Fruit fly (Drosophila melanogaster) whole organism, pupa: ENCODE results near the gene eEF1gamma.

Source experiments
- CG10348 ChIP-seq: fragments of 200-800 bp; sonication (Bioruptor generic); IDR thresholded peaks from 2 replicates; pipeline ENCODE4 v1.3.6; 2022; ENCODE audit warnings: missing biosample characterization, missing genetic modification characterization
- CG12605 ChIP-seq: fragments of 200-800 bp; sonication (Bioruptor generic); IDR thresholded peaks from 2 replicates; pipeline ENCODE4 v1.3.6; 2022; ENCODE audit warnings: missing biosample characterization, missing genetic modification characterization
- CG14655 ChIP-seq: fragments of 200-800 bp; sonication (Bioruptor generic); optimal IDR thresholded peaks from 3 replicates; lab custom pipeline; 2017; ENCODE audit warnings: mild to moderate bottlenecking, missing biosample characterization, missing genetic modification reagents, missing genetic modification characterization
- CG17806 ChIP-seq: fragments of 200-800 bp; sonication (Bioruptor generic); optimal IDR thresholded peaks from 2 replicates; lab custom pipeline; 2018; ENCODE audit warnings: missing biosample characterization, mild to moderate bottlenecking, missing genetic modification characterization, moderate library complexity
- CG34367 ChIP-seq: fragments of 200-800 bp; sonication (Bioruptor generic); optimal IDR thresholded peaks from 2 replicates; lab custom pipeline; 2018; ENCODE audit warnings: missing biosample characterization, mild to moderate bottlenecking, missing genetic modification characterization
- CG4496 ChIP-seq: fragments of 200-800 bp; sonication (Bioruptor generic); IDR thresholded peaks from 3 replicates; pipeline ENCODE4 v1.3.6; 2022; ENCODE audit warnings: missing biosample characterization, missing genetic modification characterization
- CG8159 ChIP-seq: fragments of 200-800 bp; sonication (Bioruptor generic); optimal IDR thresholded peaks from 3 replicates; lab custom pipeline; 2018; ENCODE audit warnings: missing biosample characterization, mild to moderate bottlenecking, missing genetic modification characterization, moderate library complexity
- CG8301 ChIP-seq: fragments of 200-800 bp; sonication (Bioruptor generic); optimal IDR thresholded peaks from 2 replicates; lab custom pipeline; 2018; ENCODE audit warnings: missing biosample characterization, mild to moderate bottlenecking, missing genetic modification characterization
- CG9948 ChIP-seq: fragments of 200-800 bp; sonication (Bioruptor generic); optimal IDR thresholded peaks from 2 replicates; lab custom pipeline; 2018; ENCODE audit warnings: missing biosample characterization, mild to moderate bottlenecking, missing genetic modification characterization, moderate library complexity
- D1 ChIP-seq: fragments of 200-800 bp; sonication (Bioruptor generic); optimal IDR thresholded peaks from 2 replicates; lab custom pipeline; 2018; ENCODE audit warnings: missing biosample characterization, mild to moderate bottlenecking, missing genetic modification characterization, moderate library complexity
- EcR ChIP-seq: fragments of 200-800 bp; sonication (Bioruptor generic); optimal IDR thresholded peaks from 3 replicates; lab custom pipeline; 2019; ENCODE audit warnings: missing biosample characterization, missing genetic modification characterization, mild to moderate bottlenecking, moderate library complexity, missing genetic modification reagents
- Pif1A ChIP-seq: fragments of 200-800 bp; sonication (Bioruptor generic); optimal IDR thresholded peaks from 3 replicates; lab custom pipeline; 2016; ENCODE audit warnings: missing biosample characterization, missing genetic modification characterization
- Pif1B ChIP-seq: fragments of 200-800 bp; sonication (Bioruptor generic); optimal IDR thresholded peaks from 3 replicates; lab custom pipeline; 2016; ENCODE audit warnings: missing biosample characterization, missing genetic modification characterization
- gl ChIP-seq: fragments of 200-800 bp; sonication (Bioruptor generic); optimal IDR thresholded peaks from 2 replicates; lab custom pipeline; 2018; ENCODE audit warnings: missing biosample characterization, mild to moderate bottlenecking, missing genetic modification characterization

DNA sequence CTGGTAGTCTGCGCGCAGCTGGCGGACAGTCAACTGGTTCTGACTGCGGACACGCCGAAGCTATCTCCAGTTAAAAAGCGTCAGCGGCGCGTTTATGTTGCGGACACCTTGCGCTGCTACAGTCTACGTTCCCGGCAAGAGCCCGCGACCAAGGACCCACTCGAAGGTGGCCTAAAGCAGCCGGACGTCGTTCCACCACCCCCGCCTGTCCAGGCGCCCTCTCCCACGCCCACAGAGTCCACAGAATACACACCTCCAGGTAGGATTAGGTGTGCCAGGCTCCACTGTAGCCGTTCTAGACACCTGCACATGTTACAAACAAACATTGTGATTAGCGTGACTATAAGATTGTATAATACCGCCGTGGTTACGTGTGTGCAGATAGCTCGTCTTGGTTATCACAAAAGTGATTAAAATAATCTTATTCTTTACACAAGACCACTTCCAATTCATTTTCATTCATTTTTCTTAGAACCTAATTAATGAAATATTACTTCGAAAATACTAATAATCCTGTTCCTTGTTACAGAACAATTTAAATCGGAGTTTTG lies 10.7 kb downstream of the eEF1gamma start:
- no peak for TF ChIP-seq CG4496 (GFP tag; lab: Robert Waterston, UW)
- no peak for TF ChIP-seq CG17806 (tag; lab: Kevin White, UChicago)
- TF ChIP-seq gl (tag; lab: Kevin White, UChicago), result no peak
- TF ChIP-seq CG8159 (tag; lab: Kevin White, UChicago), result no peak
- no peak for TF ChIP-seq CG10348
- TF ChIP-seq CG9948 (tag; lab: Kevin White, UChicago), result no peak
- TF ChIP-seq CG12605 (GFP tag; lab: Robert Waterston, UW), result no peak
- TF ChIP-seq CG34367, result no peak
- TF ChIP-seq D1 (tag; lab: Kevin White, UChicago), result no peak
- TF ChIP-seq EcR, result no peak
- TF ChIP-seq CG8301 (tag; lab: Kevin White, UChicago), result no peak
- TF ChIP-seq CG14655 (GFP tag; lab: Kevin White, UChicago), result no peak
- no peak for TF ChIP-seq Pif1B
- TF ChIP-seq Pif1A (GFP tag; lab: Kevin White, UChicago), result no peak
